Worm (Caenorhabditis elegans) whole organism, L2 larva: ENCODE data around the gene F11D11.6.
"Not testable (repeated sequence)": the region's sequence is repeated elsewhere in the genome, so short reads cannot be mapped to it uniquely, and the experiment has no call there.

Experiments used
- F13H6.1 ChIP-seq: sonication (generic microtip); optimal IDR thresholded peaks from 2 replicates; lab custom pipeline; 2016; ENCODE audit warnings: missing genetic modification characterization, missing compliant biosample characterization
- alr-1 ChIP-seq: fragments of 150-350 bp; optimal IDR thresholded peaks from 2 replicates; lab custom pipeline; 2014; ENCODE audit warnings: missing biosample characterization, missing genetic modification characterization
- ama-1 ChIP-seq: fragments of 150-350 bp; optimal IDR thresholded peaks from 2 replicates; lab custom pipeline; 2018; ENCODE audit warnings: inconsistent platforms
- ceh-16 ChIP-seq: fragments of 150-350 bp; optimal IDR thresholded peaks from 2 replicates; lab custom pipeline; 2014; ENCODE audit warnings: missing biosample characterization, missing genetic modification characterization
- egl-27 ChIP-seq: sonication (generic microtip); optimal IDR thresholded peaks from 3 replicates; lab custom pipeline; 2017; ENCODE audit warnings: missing biosample characterization, missing genetic modification reagents, missing genetic modification characterization
- fos-1 ChIP-seq: fragments of 150-350 bp; optimal IDR thresholded peaks from 2 replicates; lab custom pipeline; 2014; ENCODE audit warnings: missing biosample characterization, missing genetic modification characterization
- lin-39 ChIP-seq: fragments of 150-350 bp; optimal IDR thresholded peaks from 2 replicates; lab custom pipeline; 2014; ENCODE audit warnings: missing biosample characterization, missing genetic modification reagents, missing genetic modification characterization
- nhr-25 ChIP-seq: fragments of 150-350 bp; sonication (generic microtip); optimal IDR thresholded peaks from 3 replicates; lab custom pipeline; 2014; ENCODE audit warnings: missing biosample characterization, missing genetic modification characterization
- sma-3 ChIP-seq: sonication (generic microtip); optimal IDR thresholded peaks from 2 replicates; lab custom pipeline; 2016; ENCODE audit warnings: missing genetic modification reagents, missing genetic modification characterization, missing compliant biosample characterization
- snpc-4 ChIP-seq: fragments of 150-350 bp; optimal IDR thresholded peaks from 2 replicates; lab custom pipeline; 2014; ENCODE audit warnings: missing biosample characterization, missing genetic modification characterization
- zag-1 ChIP-seq: fragments of 150-350 bp; optimal IDR thresholded peaks from 2 replicates; lab custom pipeline; 2014; ENCODE audit warnings: missing biosample characterization, missing genetic modification characterization
- ztf-1 ChIP-seq: fragments of 200-800 bp; sonication (Bioruptor generic); conservative IDR thresholded peaks from 2 replicates; pipeline ENCODE4 v1.3.6; 2022; ENCODE audit warnings: missing genetic modification characterization, missing compliant biosample characterization

DNA sequence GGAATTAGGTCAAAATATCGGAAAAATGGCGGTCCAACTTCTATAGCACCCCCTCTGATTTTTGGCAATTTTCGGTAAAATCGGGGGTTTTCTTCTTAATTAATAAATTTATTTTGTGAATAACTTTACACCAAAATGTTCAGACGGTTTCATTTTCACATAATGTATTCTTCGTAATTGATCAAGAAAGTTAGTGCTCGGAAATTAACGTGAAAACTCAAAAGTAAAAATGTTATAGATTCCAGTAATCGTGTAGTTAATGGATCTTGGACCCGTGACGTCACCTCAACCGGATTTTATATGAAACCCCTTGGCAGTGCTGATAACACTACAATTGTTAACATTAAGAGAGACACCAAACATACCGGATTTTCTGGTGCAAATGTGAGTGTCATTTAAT lies 9.1 kb upstream of the F11D11.6 start, which contains the start of gene F11D11.22:
- TF ChIP-seq nhr-25; snpc-4; ztf-1; fos-1 (tag; lab: Kevin White, UChicago); F13H6.1 (tag; lab: Kevin White, UChicago); zag-1; ama-1 (lab: Kevin White, UChicago); lin-39 (tag; lab: Kevin White, UChicago); sma-3 (GFP tag; lab: Kevin White, UChicago); ceh-16 (tag; lab: Kevin White, UChicago); egl-27 (tag; lab: Kevin White, UChicago); alr-1 (tag; lab: Kevin White, UChicago): not testable (repeated sequence)
